Worm (Caenorhabditis elegans): ENCODE measurements around the gene F35F11.2.

- TF ChIP-seq pha-2 (tag; optimal IDR thresholded peaks at IDR 0.05) (no peak), dve-1 (tag; optimal IDR thresholded peaks at IDR 0.05) (peak; percentile 41), pag-3 (tag; optimal IDR thresholded peaks at IDR 0.05; ENCODE audit: borderline replicate concordance) (no peak), ama-1 (optimal IDR thresholded peaks at IDR 0.05) (no peak), odd-2 (tag; optimal IDR thresholded peaks at IDR 0.05) (no peak), nhr-11 (tag; optimal IDR thresholded peaks at IDR 0.05) (no peak), ceh-14 (tag; optimal IDR thresholded peaks at IDR 0.05) (no peak), pha-4 (tag; optimal IDR thresholded peaks at IDR 0.05) (no peak), hlh-15 (tag; optimal IDR thresholded peaks at IDR 0.05) (no peak), sox-4 (tag; optimal IDR thresholded peaks at IDR 0.05) (no peak), rnt-1 (tag; optimal IDR thresholded peaks at IDR 0.05) (no peak), fkh-6 (tag; optimal IDR thresholded peaks at IDR 0.05) (no peak), F13H6.1 (tag; optimal IDR thresholded peaks at IDR 0.05) (peak; percentile 51), nfya-1 (tag; optimal IDR thresholded peaks at IDR 0.05) (peak; percentile 87)
These were observed 20.2 kb upstream of the F35F11.2 start for ce11 chrIV:4019836-4020235.

Data from whole organism, late embryonic.